Fruit fly (Drosophila melanogaster): ENCODE data around the gene CG7168.
A peak's percentile ranks its signal among the peaks of the same experiment; 100 is the strongest.

Gene CG7168

dm6 chr3R:18274328-18275098 lies 48.6 kb upstream of the CG7168 start, which contains the start of the genes Vps39 and eIF1A (continued):
- TF ChIP-seq CG12942 (GFP tag; optimal IDR thresholded peaks at IDR 0.05) (no peak), pb (GFP tag; optimal IDR thresholded peaks at IDR 0.05) (no peak), sr (GFP tag; IDR thresholded peaks at IDR 0.05) (no peak), lbe (GFP tag; optimal IDR thresholded peaks at IDR 0.05) (no peak), GATAe (GFP tag; conservative IDR thresholded peaks at IDR 0.05) (no peak), Pdp1 (GFP tag; optimal IDR thresholded peaks at IDR 0.05) (peak in 1 of 2 experiments; percentile 38), jing (GFP tag; optimal IDR thresholded peaks at IDR 0.05) (no peak), fd64A (GFP tag; optimal IDR thresholded peaks at IDR 0.05) (no peak), inv (GFP tag; IDR thresholded peaks at IDR 0.05; ENCODE audit: partially characterized antibody) (peak; percentile 86), CG14014 (GFP tag; IDR thresholded peaks at IDR 0.05) (no peak), nom (GFP tag; optimal IDR thresholded peaks at IDR 0.05) (no peak), Hmr (GFP tag; optimal IDR thresholded peaks at IDR 0.05) (no peak), Optix (GFP tag; IDR thresholded peaks at IDR 0.05) (no peak), croc (GFP tag; conservative IDR thresholded peaks at IDR 0.05) (no peak), Spps (tag; optimal IDR thresholded peaks at IDR 0.05) (peak; percentile 31), Oaz (GFP tag; IDR thresholded peaks at IDR 0.05) (no peak), Ets65A (GFP tag) (peak; percentile 88), Scr (GFP tag; IDR thresholded peaks at IDR 0.05; ENCODE audit: partially characterized antibody) (peak; percentile 92), Bteb2 (GFP tag; optimal IDR thresholded peaks at IDR 0.05) (no peak), CG3726 (GFP tag; IDR thresholded peaks at IDR 0.05) (no peak), Fer3 (tag; optimal IDR thresholded peaks at IDR 0.05) (no peak), en (GFP tag; optimal IDR thresholded peaks at IDR 0.05) (no peak), Mes4 (GFP tag; optimal IDR thresholded peaks at IDR 0.05) (no peak), zfh2 (GFP tag; optimal IDR thresholded peaks at IDR 0.05) (peak; percentile 15), ken (GFP tag; IDR thresholded peaks at IDR 0.05) (no peak), MESR4 (GFP tag; optimal IDR thresholded peaks at IDR 0.05) (peak; percentile 93), CG13775 (GFP tag; optimal IDR thresholded peaks at IDR 0.05) (peak; percentile 17), CG6254 (GFP tag; optimal IDR thresholded peaks at IDR 0.05) (no peak), crp (GFP tag; optimal IDR thresholded peaks at IDR 0.05) (peak in 1 of 2 experiments; percentile 69), CG8359 (GFP tag; optimal IDR thresholded peaks at IDR 0.05; ENCODE audit: borderline replicate concordance) (no peak), CG7928 (GFP tag; optimal IDR thresholded peaks at IDR 0.05) (no peak), CG3163 (GFP tag; optimal IDR thresholded peaks at IDR 0.05) (no peak), CG15601 (tag; optimal IDR thresholded peaks at IDR 0.05) (no peak), Nf-YC (tag; optimal IDR thresholded peaks at IDR 0.05) (peak; percentile 56), Hey (tag; optimal IDR thresholded peaks at IDR 0.05) (no peak), fru (optimal IDR thresholded peaks at IDR 0.05) (no peak), jumu (GFP tag; optimal IDR thresholded peaks at IDR 0.05) (no peak), Dfd (GFP tag; optimal IDR thresholded peaks at IDR 0.05) (no peak), sens-2 (GFP tag; IDR thresholded peaks at IDR 0.05) (no peak), Vsx1 (GFP tag; optimal IDR thresholded peaks at IDR 0.05) (no peak), her (GFP tag; optimal IDR thresholded peaks at IDR 0.05) (no peak), ap (GFP tag; IDR thresholded peaks at IDR 0.05) (no peak), HmgD (GFP tag; optimal IDR thresholded peaks at IDR 0.05) (no peak), Blimp-1 (GFP tag; optimal IDR thresholded peaks at IDR 0.05) (no peak), CG17328 (GFP tag; IDR thresholded peaks at IDR 0.05) (no peak), Eip74EF (GFP tag; optimal IDR thresholded peaks at IDR 0.05) (no peak), CG4617 (GFP tag; optimal IDR thresholded peaks at IDR 0.05; ENCODE audit: borderline replicate concordance) (peak; percentile 65), CG7745 (tag; optimal IDR thresholded peaks at IDR 0.05) (no peak), pita (GFP tag; optimal IDR thresholded peaks at IDR 0.05) (no peak), Camta (GFP tag; optimal IDR thresholded peaks at IDR 0.05) (peak; percentile 31)

All from whole organism, embryonic.